Worm (Caenorhabditis elegans) whole organism, young adult: Measurements from ENCODE around the gene php-3.

ENCODE experiments used
- B0261.1 ChIP-seq: sonication (generic microtip); optimal IDR thresholded peaks from 2 replicates; lab custom pipeline; 2016; ENCODE audit warnings: mild to moderate bottlenecking, missing genetic modification characterization, moderate library complexity, missing compliant biosample characterization
- B0336.3 ChIP-seq: fragments of 200-800 bp; sonication (Bioruptor generic); IDR thresholded peaks from 2 replicates; pipeline ENCODE4 v1.3.6; 2022; ENCODE audit warnings: missing genetic modification characterization, missing compliant biosample characterization
- D2030.7 ChIP-seq: fragments of 200-800 bp; sonication (Bioruptor generic); IDR thresholded peaks from 2 replicates; pipeline ENCODE4 v1.3.6; 2022; ENCODE audit warnings: missing genetic modification reagents, missing genetic modification characterization, missing compliant biosample characterization
- F23B12.7 ChIP-seq: sonication (generic microtip); optimal IDR thresholded peaks from 2 replicates; lab custom pipeline; 2017; ENCODE audit warnings: missing genetic modification characterization, mild to moderate bottlenecking, missing compliant biosample characterization, antibody characterized with exemption, moderate library complexity; ENCODE audit not compliant: insufficient read depth
- F52B5.7 ChIP-seq: sonication (generic microtip); optimal IDR thresholded peaks from 2 replicates; lab custom pipeline; 2016; ENCODE audit warnings: mild to moderate bottlenecking, missing genetic modification characterization, missing compliant biosample characterization
- F57A8.1 ChIP-seq: fragments of 200-800 bp; sonication (Bioruptor generic); optimal IDR thresholded peaks from 2 replicates; lab custom pipeline; 2018; ENCODE audit warnings: mild to moderate bottlenecking, missing genetic modification characterization, moderate library complexity, missing compliant biosample characterization
- K12H6.12 ChIP-seq: fragments of 200-800 bp; sonication (Bioruptor generic); optimal IDR thresholded peaks from 2 replicates; lab custom pipeline; 2018; ENCODE audit warnings: mild to moderate bottlenecking, missing genetic modification characterization, missing compliant biosample characterization
- T07F8.4 ChIP-seq: sonication (generic microtip); optimal IDR thresholded peaks from 2 replicates; lab custom pipeline; 2016; ENCODE audit warnings: mild to moderate bottlenecking, missing genetic modification characterization, moderate library complexity, missing compliant biosample characterization
- Y53F4B.3 ChIP-seq: fragments of 200-800 bp; sonication (Bioruptor generic); IDR thresholded peaks from 2 replicates; pipeline ENCODE4 v1.3.6; 2022; ENCODE audit warnings: missing genetic modification reagents, missing genetic modification characterization, missing compliant biosample characterization
- Y95B8A.8 ChIP-seq: fragments of 200-800 bp; sonication (Bioruptor generic); IDR thresholded peaks from 2 replicates; pipeline ENCODE4 v1.3.6; 2022; ENCODE audit warnings: missing genetic modification reagents, missing genetic modification characterization, missing compliant biosample characterization
- ZK185.1 ChIP-seq: sonication (generic microtip); optimal IDR thresholded peaks from 2 replicates; lab custom pipeline; 2016; ENCODE audit warnings: mild to moderate bottlenecking, missing genetic modification characterization, missing compliant biosample characterization; ENCODE audit not compliant: poor library complexity, severe bottlenecking
- atf-7 ChIP-seq: sonication (generic microtip); optimal IDR thresholded peaks from 2 replicates; lab custom pipeline; 2017; ENCODE audit warnings: mild to moderate bottlenecking, missing genetic modification characterization, missing compliant biosample characterization
- attf-6 ChIP-seq: fragments of 200-800 bp; sonication (Bioruptor generic); IDR thresholded peaks from 2 replicates; pipeline ENCODE4 v1.3.6; 2022; ENCODE audit warnings: missing genetic modification reagents, missing genetic modification characterization, missing compliant biosample characterization
- ceh-100 ChIP-seq: fragments of 200-800 bp; sonication (Bioruptor generic); IDR thresholded peaks from 2 replicates; pipeline ENCODE4 v1.3.6; 2022; ENCODE audit warnings: missing genetic modification reagents, missing genetic modification characterization, missing compliant biosample characterization
- ceh-91 ChIP-seq: fragments of 200-800 bp; sonication (Bioruptor generic); IDR thresholded peaks from 2 replicates; pipeline ENCODE4 v1.3.6; 2022; ENCODE audit warnings: missing genetic modification reagents, missing genetic modification characterization, missing compliant biosample characterization
- dox-1 ChIP-seq: fragments of 200-800 bp; sonication (Bioruptor generic); IDR thresholded peaks from 2 replicates; pipeline ENCODE4 v1.3.6; 2022; ENCODE audit warnings: missing genetic modification reagents, missing genetic modification characterization, missing compliant biosample characterization
- dpff-1 ChIP-seq: sonication (generic microtip); optimal IDR thresholded peaks from 2 replicates; lab custom pipeline; 2017; ENCODE audit warnings: mild to moderate bottlenecking, missing genetic modification characterization, missing compliant biosample characterization
- efl-1 ChIP-seq: fragments of 150-350 bp; optimal IDR thresholded peaks from 2 replicates; lab custom pipeline; 2014; ENCODE audit warnings: missing biosample characterization, missing genetic modification reagents, missing genetic modification characterization
- ets-4 ChIP-seq: fragments of 200-800 bp; sonication (Bioruptor generic); optimal IDR thresholded peaks from 2 replicates; lab custom pipeline; 2018; ENCODE audit warnings: mild to moderate bottlenecking, missing genetic modification characterization, missing compliant biosample characterization
- fkh-3 ChIP-seq: sonication (generic microtip); optimal IDR thresholded peaks from 2 replicates; lab custom pipeline; 2016; ENCODE audit warnings: mild to moderate bottlenecking, missing genetic modification characterization, missing compliant biosample characterization
- lag-1 ChIP-seq: fragments of 200-800 bp; sonication (Bioruptor generic); IDR thresholded peaks from 2 replicates; pipeline ENCODE4 v1.3.6; 2022; ENCODE audit warnings: missing genetic modification reagents, missing genetic modification characterization, missing compliant biosample characterization
- let-607 ChIP-seq, 2 experiments: fragments of 200-800 bp in 1 of 2; sonication (Bioruptor generic) in 1 of 2; sonication (generic microtip) in 1 of 2; optimal IDR thresholded peaks; 2 replicates each; lab custom pipeline; 2016 to 2018; ENCODE audit warnings: mild to moderate bottlenecking in 2 of 2, missing compliant biosample characterization in 2 of 2, missing genetic modification characterization in 2 of 2, moderate library complexity in 2 of 2, missing genotype in 1 of 2
- lin-35 ChIP-seq, 3 experiments: fragments of 150-350 bp in 2 of 3; sonication (generic microtip) in 1 of 3; optimal IDR thresholded peaks; 2 replicates each; lab custom pipeline; 2014 to 2018; ENCODE audit warnings: missing biosample characterization in 3 of 3, missing genetic modification characterization in 3 of 3, missing genetic modification reagents in 3 of 3
- lir-1 ChIP-seq: fragments of 200-800 bp; sonication (Bioruptor generic); conservative IDR thresholded peaks from 2 replicates; pipeline ENCODE4 v1.3.6; 2022; ENCODE audit warnings: missing genetic modification reagents, missing genetic modification characterization, missing compliant biosample characterization
- lsl-1 ChIP-seq: fragments of 200-800 bp; sonication (Bioruptor generic); optimal IDR thresholded peaks from 2 replicates; lab custom pipeline; 2018; ENCODE audit warnings: mild to moderate bottlenecking, missing genetic modification characterization, moderate library complexity, missing compliant biosample characterization
- madf-8 ChIP-seq: fragments of 200-800 bp; sonication (Bioruptor generic); conservative IDR thresholded peaks from 2 replicates; pipeline ENCODE4 v1.3.6; 2022; ENCODE audit warnings: missing genetic modification reagents, missing genetic modification characterization, missing compliant biosample characterization
- mel-28 ChIP-seq: sonication (generic microtip); optimal IDR thresholded peaks from 2 replicates; lab custom pipeline; 2016; ENCODE audit warnings: borderline replicate concordance, mild to moderate bottlenecking, missing genetic modification characterization, missing compliant biosample characterization
- nfya-2 ChIP-seq: fragments of 200-800 bp; sonication (Bioruptor generic); IDR thresholded peaks from 2 replicates; pipeline ENCODE4 v1.3.6; 2022; ENCODE audit warnings: missing genetic modification reagents, missing genetic modification characterization, missing compliant biosample characterization
- nhr-90 ChIP-seq: sonication (generic microtip); optimal IDR thresholded peaks from 2 replicates; lab custom pipeline; 2016; ENCODE audit warnings: missing genotype, mild to moderate bottlenecking, missing genetic modification characterization, missing compliant biosample characterization
- rcor-1 ChIP-seq: fragments of 200-800 bp; sonication (Bioruptor generic); IDR thresholded peaks from 2 replicates; pipeline ENCODE4 v1.3.6; 2022; ENCODE audit warnings: missing genetic modification reagents, missing genetic modification characterization, missing compliant biosample characterization
- rec-8 ChIP-seq, 2 experiments: sonication (generic microtip); optimal IDR thresholded peaks; 2 replicates each; lab custom pipeline; 2016; ENCODE audit warnings: mild to moderate bottlenecking in 2 of 2, missing genetic modification characterization in 2 of 2, missing genetic modification reagents in 2 of 2, missing genotype in 2 of 2, missing biosample characterization in 1 of 2, missing compliant biosample characterization in 1 of 2, moderate library complexity in 1 of 2
- rpc-1 ChIP-seq, 2 experiments: fragments of 150-350 bp in 1 of 2; sonication (generic microtip) in 1 of 2; optimal IDR thresholded peaks; 2 replicates each; lab custom pipeline; 2014 to 2018; ENCODE audit warnings: missing biosample characterization in 1 of 2, missing genetic modification characterization in 1 of 2, missing genetic modification reagents in 1 of 2, missing genotype in 1 of 2
- sea-2 ChIP-seq: fragments of 200-800 bp; sonication (Bioruptor generic); IDR thresholded peaks from 2 replicates; pipeline ENCODE4 v1.3.6; 2022; ENCODE audit warnings: missing genetic modification characterization, missing compliant biosample characterization
- tbp1 ChIP-seq: fragments of 200-800 bp; sonication (Bioruptor generic); optimal IDR thresholded peaks from 2 replicates; lab custom pipeline; 2018; ENCODE audit warnings: mild to moderate bottlenecking, missing genetic modification characterization, missing compliant biosample characterization
- tlf-1 ChIP-seq: fragments of 200-800 bp; sonication (Bioruptor generic); optimal IDR thresholded peaks from 2 replicates; lab custom pipeline; 2018; ENCODE audit warnings: mild to moderate bottlenecking, missing genetic modification characterization, missing compliant biosample characterization
- zfh-2 ChIP-seq: fragments of 200-800 bp; sonication (Bioruptor generic); conservative IDR thresholded peaks from 2 replicates; pipeline ENCODE4 v1.3.6; 2022; ENCODE audit warnings: missing genetic modification reagents, missing genetic modification characterization, missing compliant biosample characterization
- ztf-26 ChIP-seq: sonication (generic microtip); optimal IDR thresholded peaks from 2 replicates; lab custom pipeline; 2017; ENCODE audit warnings: missing genetic modification characterization, missing compliant biosample characterization
- ztf-28 ChIP-seq: fragments of 200-800 bp; sonication (Bioruptor generic); IDR thresholded peaks from 2 replicates; pipeline ENCODE4 v1.3.6; 2022; ENCODE audit warnings: missing genetic modification reagents, missing genetic modification characterization, missing compliant biosample characterization
- ztf-6 ChIP-seq: fragments of 200-800 bp; sonication (Bioruptor generic); IDR thresholded peaks from 2 replicates; pipeline ENCODE4 v1.3.6; 2022; ENCODE audit warnings: missing genetic modification reagents, missing genetic modification characterization, missing compliant biosample characterization

The php-3 gene

ce11 chrIII:12067736-12068135, 9.6 kb downstream of the php-3 start (continued):
- TF ChIP-seq lin-35 (GFP tag; optimal IDR thresholded peaks at IDR 0.05; lab: Kevin White, UChicago) (no peak), tlf-1 (GFP tag; lab: Kevin White, UChicago) (no peak)

- TF ChIP-seq efl-1 (GFP tag; lab: Kevin White, UChicago): no peak
Observed at ce11 chrIII:12064494-12064893, 12.9 kb downstream of the php-3 start.

ce11 chrIII:12063934-12064333, 13.4 kb downstream of the php-3 start:
- TF ChIP-seq ztf-28 (GFP tag; lab: Robert Waterston, UW): no peak

- TF ChIP-seq madf-8 (GFP tag; lab: Robert Waterston, UW) (no peak), zfh-2 (0 out of 2 replicates have a peak, but pooled peaks have one; percentile 15), let-607 (tag; optimal IDR thresholded peaks at IDR 0.05; lab: Kevin White, UChicago) (no peak), F52B5.7 (tag; lab: Kevin White, UChicago) (no peak)
- TF ChIP-seq, all 124 proteins: peak for 1
Observed at ce11 chrIII:12061413-12061812, 15.9 kb downstream of the php-3 start, which contains the start of gene zyg-8. Gene zyg-8, plus strand, starts transcription at chrIII:12061713.

- TF ChIP-seq zfh-2 (peak; percentile 70), rpc-1 (optimal IDR thresholded peaks at IDR 0.05; lab: Kevin White, UChicago) (no peak), rpc-1 (tag; optimal IDR thresholded peaks at IDR 0.05; lab: Kevin White, UChicago) (no peak)
Observed at ce11 chrIII:12060092-12060491, 17.3 kb downstream of the php-3 start.

ce11 chrIII:12059521-12059920, 17.8 kb downstream of the php-3 start:
- TF ChIP-seq B0336.3 (GFP tag; lab: Robert Waterston, UW): no peak
- TF ChIP-seq atf-7 (tag; lab: Kevin White, UChicago): no peak
- no peak for TF ChIP-seq Y53F4B.3 (GFP tag; lab: Robert Waterston, UW)
- no peak for TF ChIP-seq Y95B8A.8
- TF ChIP-seq rec-8 (tag; optimal IDR thresholded peaks at IDR 0.05; lab: Kevin White, UChicago): no peak
- TF ChIP-seq F23B12.7: no peak
- TF ChIP-seq B0261.1 (tag; lab: Kevin White, UChicago): no peak
- TF ChIP-seq D2030.7 (GFP tag; lab: Robert Waterston, UW): no peak
- TF ChIP-seq lir-1: no peak
- no peak for TF ChIP-seq ets-4 (GFP tag; lab: Kevin White, UChicago)
- TF ChIP-seq ztf-26 (tag; lab: Kevin White, UChicago): no peak
- no peak for TF ChIP-seq sea-2 (GFP tag; lab: Robert Waterston, UW)
- no peak for TF ChIP-seq let-607 (tag; optimal IDR thresholded peaks at IDR 0.05; lab: Kevin White, UChicago)
- no peak for TF ChIP-seq T07F8.4
- TF ChIP-seq F57A8.1: no peak
- TF ChIP-seq lag-1: no peak
- no peak for TF ChIP-seq ztf-6 (GFP tag; lab: Robert Waterston, UW)
- no peak for TF ChIP-seq nhr-90 (tag; lab: Kevin White, UChicago)
- TF ChIP-seq rcor-1 (GFP tag; lab: Robert Waterston, UW): no peak

ce11 chrIII:12058429-12058828, 18.9 kb downstream of the php-3 start, which contains the start of gene arx-3:
Gene arx-3, minus strand, starts transcription at chrIII:12058458.
- TF ChIP-seq attf-6 (GFP tag; lab: Robert Waterston, UW): no peak
- no peak for TF ChIP-seq tlf-1 (GFP tag; lab: Kevin White, UChicago)
- no peak for TF ChIP-seq ceh-100 (GFP tag; lab: Robert Waterston, UW)
- no peak for TF ChIP-seq nfya-2
- TF ChIP-seq tbp1 (GFP tag; lab: Kevin White, UChicago): no peak
- TF ChIP-seq mel-28 (tag; lab: Kevin White, UChicago): no peak
- TF ChIP-seq ceh-91: no peak
- TF ChIP-seq K12H6.12 (tag; lab: Kevin White, UChicago): no peak
- TF ChIP-seq dox-1 (GFP tag; lab: Robert Waterston, UW): 0 out of 2 replicates have a peak, but pooled peaks have one; percentile 10
- no peak for TF ChIP-seq lsl-1 (GFP tag; lab: Kevin White, UChicago)
- TF ChIP-seq dpff-1 (tag; lab: Kevin White, UChicago): no peak
- TF ChIP-seq fkh-3 (tag; lab: Kevin White, UChicago): no peak
- TF ChIP-seq ZK185.1: no peak
- no peak for TF ChIP-seq lin-35 (GFP tag; optimal IDR thresholded peaks at IDR 0.05; lab: Kevin White, UChicago)
